Fruit fly (Drosophila melanogaster): ENCODE data around the gene Dref.

- no peak for TF ChIP-seq CTCF (optimal IDR thresholded peaks at IDR 0.05)
- no peak for TF ChIP-seq CG8478 (optimal IDR thresholded peaks at IDR 0.05)
These were observed 14.8 kb upstream of the Dref start for dm6 chr2L:9981809-9982208.

Measured in S2 (cell line).